Fruit fly (Drosophila melanogaster) whole organism, wandering third instar larva: ENCODE results near the gene waw.

Experiments used
- Hr83 ChIP-seq: fragments of 200-300 bp; sonication (Bioruptor generic); optimal IDR thresholded peaks from 2 replicates; lab custom pipeline; 2016; ENCODE audit warnings: missing biosample characterization, mild to moderate bottlenecking, missing genetic modification characterization, moderate library complexity; ENCODE audit not compliant: poor library complexity, severe bottlenecking
- N ChIP-seq: fragments of >200 bp; optimal IDR thresholded peaks from 2 replicates; lab custom pipeline; 2018; ENCODE audit warnings: missing biosample characterization, missing external identifiers, missing genetic modification characterization
- Sp1 ChIP-seq: fragments of 200-800 bp; sonication (Bioruptor generic); optimal IDR thresholded peaks from 3 replicates; lab custom pipeline; 2019; ENCODE audit warnings: missing biosample characterization, mild to moderate bottlenecking, missing genetic modification characterization, moderate library complexity
- pan ChIP-seq: fragments of >200 bp; optimal IDR thresholded peaks from 2 replicates; lab custom pipeline; 2017
- usp ChIP-seq: fragments of >200 bp; optimal IDR thresholded peaks from 2 replicates; lab custom pipeline; 2017; ENCODE audit warnings: missing biosample characterization, missing genetic modification characterization

DNA sequence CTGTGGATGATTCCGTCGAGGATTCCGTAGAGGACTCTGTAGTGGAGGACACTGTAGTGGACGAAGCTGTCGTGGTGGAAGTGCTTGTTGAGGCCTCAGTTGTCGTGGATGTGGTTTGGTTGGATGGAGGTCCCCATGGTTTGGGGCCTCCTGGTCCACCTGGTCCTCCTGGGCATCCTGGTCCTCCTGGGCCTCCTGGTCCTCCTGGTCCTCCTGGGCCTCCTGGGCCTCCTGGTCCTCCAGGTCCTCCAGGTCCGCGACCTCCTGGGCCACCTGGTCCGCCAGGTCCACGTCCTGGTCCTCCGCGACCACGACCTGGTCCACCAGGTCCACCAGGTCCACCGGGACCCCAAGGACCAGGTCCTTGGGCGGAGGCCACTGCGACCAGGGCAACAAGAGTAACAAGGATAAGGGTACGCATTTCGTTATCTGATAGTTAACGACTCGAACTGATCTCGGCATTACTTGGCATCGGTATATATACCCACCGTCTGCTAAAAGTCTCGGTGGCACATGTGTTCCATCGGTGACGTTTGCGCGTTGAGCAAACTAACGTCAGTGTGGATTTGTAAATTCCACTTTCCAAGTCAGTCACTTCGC, 34.1 kb downstream of the waw start, which contains the start of gene lcs:
- TF ChIP-seq N (GFP tag; lab: Kevin White, UChicago) (no peak), Hr83 (no peak), usp (GFP tag; lab: Kevin White, UChicago) (no peak), Sp1 (GFP tag; lab: Kevin White, UChicago) (no peak), pan (lab: Kevin White, UChicago) (no peak)
